Worm (Caenorhabditis elegans): Measurements from ENCODE around the gene Y69H2.10.

The Y69H2.10 gene

DNA sequence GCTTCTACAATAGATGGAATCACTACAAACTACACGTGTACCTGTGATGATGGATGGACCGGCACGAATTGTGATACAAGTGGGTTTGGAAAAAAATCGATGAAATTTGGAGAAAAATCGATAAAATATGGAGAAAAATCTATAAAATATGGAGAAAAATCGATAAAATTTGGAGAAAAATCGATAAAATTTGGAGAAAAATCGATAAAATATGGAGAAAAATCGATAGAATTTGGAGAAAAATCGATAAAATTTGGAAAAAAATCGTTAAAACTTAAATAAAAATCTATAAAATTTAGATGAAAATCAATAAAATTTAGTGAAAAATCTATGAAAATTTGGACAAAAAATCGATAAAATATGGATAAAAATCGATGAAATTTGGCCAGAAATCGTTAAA is 25.9 kb upstream of the Y69H2.10 start:
- TF ChIP-seq ceh-28 (tag; optimal IDR thresholded peaks at IDR 0.05) (peak; percentile 83), elt-2 (tag; optimal IDR thresholded peaks at IDR 0.05) (no peak), aly-2 (tag; optimal IDR thresholded peaks at IDR 0.05) (no peak)

DNA sequence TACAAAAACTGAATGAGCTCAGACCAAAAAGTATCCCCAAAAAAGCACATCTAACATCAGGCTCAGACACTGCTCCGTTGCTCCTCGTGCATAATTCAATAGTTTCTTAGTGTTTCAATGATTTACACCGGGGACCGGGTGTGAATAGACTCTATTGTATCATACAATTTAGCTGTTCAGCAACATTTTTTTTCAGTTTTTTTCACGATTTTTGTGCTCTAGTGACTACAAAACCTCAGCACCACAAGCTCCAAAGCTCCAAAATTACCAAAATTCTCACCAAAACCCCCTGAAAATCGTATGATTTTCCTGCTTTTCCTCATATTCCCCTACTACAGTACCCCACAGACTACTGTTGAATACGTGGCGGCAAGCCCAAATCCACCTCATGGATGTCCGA is 20.1 kb upstream of the Y69H2.10 start, which contains the start of gene egas-2:
Gene egas-2, plus strand, starts transcription at position 301 of the 400 bp plus-strand sequence.
- TF ChIP-seq snpc-4 (tag; optimal IDR thresholded peaks at IDR 0.05) (no peak), ama-1 (optimal IDR thresholded peaks at IDR 0.05) (no peak), fkh-2 (tag; optimal IDR thresholded peaks at IDR 0.05) (no peak), ceh-9 (tag; optimal IDR thresholded peaks at IDR 0.05) (no peak), mml-1 (tag; optimal IDR thresholded peaks at IDR 0.05) (no peak), egl-5 (tag; optimal IDR thresholded peaks at IDR 0.05) (no peak), fkh-10 (GFP tag; optimal IDR thresholded peaks at IDR 0.05) (no peak), R02D3.7 (tag; optimal IDR thresholded peaks at IDR 0.05) (no peak), nfya-1 (tag; optimal IDR thresholded peaks at IDR 0.05; ENCODE audit: insufficient read depth) (no peak), nhr-11 (tag; optimal IDR thresholded peaks at IDR 0.05) (no peak), ztf-11 (tag; optimal IDR thresholded peaks at IDR 0.05) (no peak), elt-2 (tag; optimal IDR thresholded peaks at IDR 0.05) (no peak)

DNA sequence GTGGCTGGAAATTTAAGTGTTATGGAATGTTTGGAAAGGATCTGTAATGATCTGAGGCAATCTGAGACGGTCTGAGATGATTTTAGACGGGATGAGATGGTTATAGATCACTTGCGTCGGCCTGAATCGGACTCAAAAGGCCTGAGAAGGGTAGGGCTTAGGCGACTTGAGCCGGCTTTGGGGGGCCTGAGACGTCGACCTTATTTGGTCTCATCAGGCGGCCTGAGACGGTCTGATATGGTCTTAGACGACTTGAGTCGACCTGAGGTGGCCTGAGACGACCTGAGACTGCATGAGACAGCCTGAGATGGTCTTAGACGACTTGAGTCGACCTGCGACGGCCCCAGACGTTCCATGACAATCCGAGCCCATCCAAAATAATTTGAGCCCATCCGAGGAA is 13.8 kb upstream of the Y69H2.10 start:
- no peak for TF ChIP-seq elt-1 (tag; optimal IDR thresholded peaks at IDR 0.05)
- TF ChIP-seq nhr-237 (tag; optimal IDR thresholded peaks at IDR 0.05), result no peak
- TF ChIP-seq sea-2 (GFP tag; optimal IDR thresholded peaks at IDR 0.05), result no peak
- TF ChIP-seq elt-2 (tag; optimal IDR thresholded peaks at IDR 0.05), result no peak
- TF ChIP-seq ceh-82 (tag; optimal IDR thresholded peaks at IDR 0.05), result no peak
- no peak for TF ChIP-seq snpc-4 (tag; optimal IDR thresholded peaks at IDR 0.05)
- TF ChIP-seq hmg-11 (tag; optimal IDR thresholded peaks at IDR 0.05), result no peak

DNA sequence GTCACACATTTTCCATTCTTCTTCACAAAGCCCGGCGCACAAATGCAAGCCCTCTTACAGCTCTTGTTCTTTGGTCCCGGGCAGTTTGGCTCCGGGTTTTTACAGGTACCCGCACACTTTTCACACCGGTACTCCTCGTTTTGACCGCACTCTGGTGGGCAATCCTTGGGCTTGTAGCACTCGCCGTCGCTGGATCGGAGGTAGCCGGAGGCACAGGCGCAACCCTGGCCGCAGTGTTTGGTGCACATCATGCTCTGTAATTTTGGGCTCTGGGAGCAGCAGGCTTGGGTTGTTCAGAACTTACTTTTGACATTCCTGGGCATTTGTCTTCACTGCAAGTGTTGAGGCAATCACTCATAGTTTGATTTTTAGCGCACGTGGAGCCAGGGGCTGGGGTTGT is 12.7 kb upstream of the Y69H2.10 start:
- TF ChIP-seq aly-2 (tag; optimal IDR thresholded peaks at IDR 0.05) (no peak), egl-27 (tag; optimal IDR thresholded peaks at IDR 0.05) (no peak), elt-2 (tag; optimal IDR thresholded peaks at IDR 0.05) (no peak), fkh-2 (tag; optimal IDR thresholded peaks at IDR 0.05) (no peak), nhr-11 (tag; optimal IDR thresholded peaks at IDR 0.05) (no peak), nhr-25 (tag; optimal IDR thresholded peaks at IDR 0.05) (no peak), nhr-77 (tag; optimal IDR thresholded peaks at IDR 0.05) (no peak), pha-4 (tag; optimal IDR thresholded peaks at IDR 0.05) (no peak), pqm-1 (tag; optimal IDR thresholded peaks at IDR 0.05) (no peak), fkh-10 (GFP tag; optimal IDR thresholded peaks at IDR 0.05) (no peak)

DNA sequence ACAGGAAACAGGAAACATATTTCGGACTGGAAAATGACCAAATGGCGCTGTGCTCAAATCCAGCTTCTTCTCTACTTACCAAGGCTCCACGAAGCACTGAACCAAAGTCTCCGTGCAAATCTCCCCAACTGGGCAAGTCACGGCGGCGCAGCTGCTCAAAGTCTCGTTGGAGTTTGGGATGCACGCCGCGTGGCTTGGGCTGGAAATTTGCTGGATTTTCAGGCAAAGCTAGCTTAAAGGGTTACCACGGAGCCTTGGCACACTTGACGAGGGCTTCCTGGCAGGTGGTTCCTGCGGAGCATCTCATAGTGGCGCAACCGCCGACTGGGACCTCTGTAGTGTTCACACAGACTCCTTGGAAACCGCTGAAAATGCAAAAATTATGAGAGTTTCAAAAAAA is 11.2 kb upstream of the Y69H2.10 start:
- TF ChIP-seq pqm-1 (tag; optimal IDR thresholded peaks at IDR 0.05), result no peak
- TF ChIP-seq nhr-43 (tag; optimal IDR thresholded peaks at IDR 0.05; ENCODE audit: poor library complexity, severe bottlenecking), result no peak
- no peak for TF ChIP-seq daf-12 (tag; optimal IDR thresholded peaks at IDR 0.05)
- TF ChIP-seq nhr-23 (tag; optimal IDR thresholded peaks at IDR 0.05), result no peak

DNA sequence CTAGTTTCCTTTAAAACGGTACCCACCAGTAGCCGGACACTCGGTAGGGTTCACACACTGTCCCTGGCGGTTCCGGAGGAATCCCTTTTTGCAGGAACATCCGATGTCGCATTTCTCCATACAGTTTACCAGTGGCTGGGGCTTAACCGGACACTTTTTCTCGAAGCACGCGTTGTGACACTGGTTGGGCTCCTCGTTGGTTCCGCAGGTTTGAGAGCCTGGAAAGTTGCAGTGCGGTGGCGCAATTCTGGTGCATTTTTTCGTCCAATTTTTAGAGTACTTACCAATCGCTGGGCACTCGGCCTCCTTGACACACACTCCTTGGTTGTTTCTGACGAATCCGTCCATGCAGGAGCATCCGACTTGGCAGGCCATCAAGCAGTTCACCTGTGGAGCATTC is 7.8 kb upstream of the Y69H2.10 start:
- no peak for TF ChIP-seq fkh-2 (tag; optimal IDR thresholded peaks at IDR 0.05)
- no peak for TF ChIP-seq egl-27 (tag; optimal IDR thresholded peaks at IDR 0.05)
- TF ChIP-seq nhr-23 (tag; optimal IDR thresholded peaks at IDR 0.05), result no peak
- TF ChIP-seq ZK546.5 (tag; optimal IDR thresholded peaks at IDR 0.05), result no peak
- no peak for TF ChIP-seq nhr-77 (tag; optimal IDR thresholded peaks at IDR 0.05)
- TF ChIP-seq ceh-28 (tag; optimal IDR thresholded peaks at IDR 0.05), result no peak
- TF ChIP-seq tbx-2 (tag; optimal IDR thresholded peaks at IDR 0.05), result no peak
- no peak for TF ChIP-seq unc-62 (GFP tag; optimal IDR thresholded peaks at IDR 0.05)
- TF ChIP-seq skn-1 (tag; optimal IDR thresholded peaks at IDR 0.05), result no peak
- no peak for TF ChIP-seq nfya-1 (tag; optimal IDR thresholded peaks at IDR 0.05; ENCODE audit: insufficient read depth)
- no peak for TF ChIP-seq sea-2 (GFP tag; optimal IDR thresholded peaks at IDR 0.05)
- TF ChIP-seq lin-15B (tag; optimal IDR thresholded peaks at IDR 0.05), result no peak
- TF ChIP-seq ceh-16 (tag; optimal IDR thresholded peaks at IDR 0.05), result no peak
- no peak for TF ChIP-seq daf-12 (tag; optimal IDR thresholded peaks at IDR 0.05)
- TF ChIP-seq pqm-1 (tag; optimal IDR thresholded peaks at IDR 0.05), result no peak
- TF ChIP-seq ama-1 (optimal IDR thresholded peaks at IDR 0.05), result no peak
- TF ChIP-seq lsy-12 (tag; optimal IDR thresholded peaks at IDR 0.05), result no peak
- no peak for TF ChIP-seq ztf-11 (tag; optimal IDR thresholded peaks at IDR 0.05)
- no peak for TF ChIP-seq zag-1 (tag; optimal IDR thresholded peaks at IDR 0.05)
- TF ChIP-seq pha-4 (tag; optimal IDR thresholded peaks at IDR 0.05), result no peak

Data from whole organism, L3 larva.